Worm (Caenorhabditis elegans) whole organism, early embryonic: ENCODE results near the gene npp-1.

ENCODE experiments used
- B0310.2 ChIP-seq: sonication (generic microtip); optimal IDR thresholded peaks from 2 replicates; lab custom pipeline; 2016; ENCODE audit warnings: mild to moderate bottlenecking, missing genetic modification characterization, missing compliant biosample characterization
- F13C5.2 ChIP-seq: sonication (generic microtip); optimal IDR thresholded peaks from 2 replicates; lab custom pipeline; 2017; ENCODE audit warnings: mild to moderate bottlenecking, missing genetic modification characterization, inconsistent platforms, missing compliant biosample characterization
- aly-1 ChIP-seq: sonication (generic microtip); optimal IDR thresholded peaks from 2 replicates; lab custom pipeline; 2016; ENCODE audit warnings: missing genetic modification characterization, missing compliant biosample characterization
- ama-1 ChIP-seq: fragments of 150-350 bp; optimal IDR thresholded peaks from 2 replicates; lab custom pipeline; 2014
- ceh-13 ChIP-seq: fragments of 200-800 bp; sonication (Bioruptor generic); optimal IDR thresholded peaks from 2 replicates; lab custom pipeline; 2018; ENCODE audit warnings: mild to moderate bottlenecking, missing genetic modification characterization, missing compliant biosample characterization
- ceh-36 ChIP-seq: sonication (generic microtip); optimal IDR thresholded peaks from 2 replicates; lab custom pipeline; 2016; ENCODE audit warnings: missing genetic modification characterization, inconsistent platforms, missing compliant biosample characterization
- ets-7 ChIP-seq: sonication (generic microtip); optimal IDR thresholded peaks from 2 replicates; lab custom pipeline; 2016; ENCODE audit warnings: missing genotype, missing genetic modification characterization, missing compliant biosample characterization
- flt-1 ChIP-seq: fragments of 200-800 bp; sonication (Bioruptor generic); IDR thresholded peaks from 2 replicates; pipeline ENCODE4 v1.3.6; 2022; ENCODE audit warnings: missing genetic modification characterization, missing compliant biosample characterization
- hmbx-1 ChIP-seq: sonication (generic microtip); optimal IDR thresholded peaks from 2 replicates; lab custom pipeline; 2016; ENCODE audit warnings: mild to moderate bottlenecking, missing genetic modification characterization, missing compliant biosample characterization
- hmg-4 ChIP-seq: fragments of 200-800 bp; sonication (Bioruptor generic); optimal IDR thresholded peaks from 2 replicates; lab custom pipeline; 2018; ENCODE audit warnings: mild to moderate bottlenecking, missing genetic modification characterization, missing compliant biosample characterization
- hnd-1 ChIP-seq: sonication (generic microtip); optimal IDR thresholded peaks from 2 replicates; lab custom pipeline; 2016; ENCODE audit warnings: missing genetic modification characterization, missing compliant biosample characterization
- pes-1 ChIP-seq: fragments of 200-800 bp; sonication (Bioruptor generic); IDR thresholded peaks from 2 replicates; pipeline ENCODE4 v1.3.6; 2022; ENCODE audit warnings: missing genetic modification reagents, missing genetic modification characterization, missing compliant biosample characterization
- scrt-1 ChIP-seq: fragments of 200-800 bp; sonication (Bioruptor generic); IDR thresholded peaks from 2 replicates; pipeline ENCODE4 v1.3.6; 2022; ENCODE audit warnings: missing genetic modification characterization, missing compliant biosample characterization
- sea-1 ChIP-seq: fragments of 200-800 bp; sonication (Bioruptor generic); conservative IDR thresholded peaks from 2 replicates; pipeline ENCODE4 v1.3.6; 2022; ENCODE audit warnings: missing genetic modification characterization, missing compliant biosample characterization
- tbx-11 ChIP-seq: fragments of 200-800 bp; sonication (Bioruptor generic); IDR thresholded peaks from 2 replicates; pipeline ENCODE4 v1.3.6; 2022; ENCODE audit warnings: missing genetic modification characterization, missing compliant biosample characterization
- tbx-37 ChIP-seq: fragments of 200-800 bp; sonication (Bioruptor generic); conservative IDR thresholded peaks from 2 replicates; pipeline ENCODE4 v1.3.6; 2022; ENCODE audit warnings: missing genetic modification reagents, missing genetic modification characterization, missing compliant biosample characterization
- tra-4 ChIP-seq: sonication (generic microtip); optimal IDR thresholded peaks from 2 replicates; lab custom pipeline; 2017; ENCODE audit warnings: missing genetic modification characterization, missing compliant biosample characterization

npp-1 gene

DNA sequence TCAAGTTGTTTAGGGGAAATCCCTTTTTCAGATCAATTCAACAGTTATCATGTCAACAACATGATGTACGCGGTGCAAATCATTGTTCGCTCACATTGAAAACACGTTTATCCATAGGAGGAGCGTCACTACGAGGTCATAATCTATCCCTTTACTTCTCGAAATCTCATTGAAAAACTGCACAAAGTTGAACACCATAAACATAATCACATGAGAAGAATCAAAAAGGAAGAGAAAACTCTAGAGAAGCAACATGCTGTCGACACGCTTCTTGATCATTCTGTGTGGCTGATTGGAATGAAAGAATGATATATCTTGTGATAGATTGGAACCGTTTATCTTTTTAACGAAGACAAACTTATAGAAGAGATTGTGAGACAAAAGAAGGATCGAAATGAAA, 9.6 kb downstream of the npp-1 start:
- TF ChIP-seq tbx-37 (GFP tag; lab: Robert Waterston, UW) (no peak), scrt-1 (GFP tag; lab: Robert Waterston, UW) (no peak), aly-1 (tag; lab: Kevin White, UChicago) (no peak), hmg-4 (GFP tag; lab: Kevin White, UChicago) (no peak), sea-1 (GFP tag; lab: Robert Waterston, UW) (no peak), ceh-36 (no peak), tra-4 (tag; lab: Kevin White, UChicago) (no peak), F13C5.2 (no peak), B0310.2 (tag; lab: Kevin White, UChicago) (no peak), hnd-1 (no peak)

ce11 chrIV:9869344-9869743, 11.1 kb downstream of the npp-1 start:
- no peak for TF ChIP-seq tra-4 (tag; lab: Kevin White, UChicago)
- TF ChIP-seq F13C5.2 = no peak
- TF ChIP-seq scrt-1 (GFP tag; lab: Robert Waterston, UW) = no peak
- TF ChIP-seq flt-1 = no peak
- TF ChIP-seq hmg-4 (GFP tag; lab: Kevin White, UChicago) = no peak
- TF ChIP-seq ama-1 (lab: Kevin White, UChicago) = no peak
- no peak for TF ChIP-seq sea-1 (GFP tag; lab: Robert Waterston, UW)
- no peak for TF ChIP-seq tbx-11 (GFP tag; lab: Robert Waterston, UW)
- no peak for TF ChIP-seq B0310.2 (tag; lab: Kevin White, UChicago)
- no peak for TF ChIP-seq ceh-36
- TF ChIP-seq pes-1 = no peak
- no peak for TF ChIP-seq tbx-37 (GFP tag; lab: Robert Waterston, UW)
- no peak for TF ChIP-seq ets-7
- TF ChIP-seq hmbx-1 (tag; lab: Kevin White, UChicago) = no peak
- no peak for TF ChIP-seq ceh-13 (GFP tag; lab: Kevin White, UChicago)
- TF ChIP-seq aly-1 (tag; lab: Kevin White, UChicago) = no peak
- no peak for TF ChIP-seq hnd-1

- no peak for TF ChIP-seq hnd-1
These were observed 13.9 kb downstream of the npp-1 start for ce11 chrIV:9872210-9872609.

DNA sequence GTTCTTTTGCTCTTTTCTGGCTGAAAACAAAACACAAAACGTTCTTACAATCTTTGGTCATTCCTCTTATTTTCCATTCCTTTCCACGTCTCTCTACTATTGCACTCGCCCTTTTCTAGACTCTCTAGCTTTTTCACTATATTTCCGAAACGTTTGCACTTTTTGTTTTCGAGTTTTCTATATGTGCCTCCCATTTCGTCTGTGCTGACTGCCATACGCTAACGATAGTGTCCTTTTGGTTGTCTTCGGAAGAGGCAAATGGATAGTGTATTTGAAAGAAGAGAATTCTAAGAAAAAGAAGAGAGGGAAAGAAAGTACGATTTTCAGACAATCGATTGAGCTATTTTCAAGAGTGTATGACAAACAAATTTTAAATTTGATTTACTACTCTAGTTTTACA, 14.5 kb downstream of the npp-1 start:
- TF ChIP-seq hmg-4 (GFP tag; lab: Kevin White, UChicago) (no peak), sea-1 (GFP tag; lab: Robert Waterston, UW) (no peak), ama-1 (lab: Kevin White, UChicago) (no peak), aly-1 (tag; lab: Kevin White, UChicago) (no peak), hnd-1 (no peak), F13C5.2 (no peak), scrt-1 (GFP tag; lab: Robert Waterston, UW) (no peak), tbx-11 (GFP tag; lab: Robert Waterston, UW) (no peak), tra-4 (tag; lab: Kevin White, UChicago) (no peak), ceh-13 (GFP tag; lab: Kevin White, UChicago) (no peak), ceh-36 (no peak), flt-1 (no peak), B0310.2 (tag; lab: Kevin White, UChicago) (no peak), tbx-37 (GFP tag; lab: Robert Waterston, UW) (no peak), hmbx-1 (tag; lab: Kevin White, UChicago) (no peak), pes-1 (no peak), ets-7 (no peak)

DNA sequence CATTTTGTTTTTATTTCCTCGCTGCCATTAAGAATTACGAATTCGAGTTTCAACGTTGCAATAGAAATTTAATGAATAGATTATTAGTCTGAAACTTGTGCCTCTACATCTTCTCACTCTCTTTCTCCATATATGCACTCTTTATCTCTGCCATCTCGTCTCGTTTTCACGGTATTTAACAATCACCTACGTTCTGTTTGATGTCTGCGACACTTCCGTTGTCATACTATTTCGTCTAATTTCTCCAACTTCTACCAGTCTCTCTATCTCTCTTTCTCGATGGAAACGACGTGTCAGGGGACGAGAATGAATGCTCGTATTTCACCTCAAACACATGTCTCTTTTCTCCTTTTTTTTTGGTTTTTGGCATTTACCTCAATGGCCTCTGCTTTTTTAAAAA, 15.5 kb downstream of the npp-1 start:
- TF ChIP-seq pes-1 (no peak), hmg-4 (GFP tag; lab: Kevin White, UChicago) (no peak), ceh-36 (no peak), B0310.2 (tag; lab: Kevin White, UChicago) (no peak)

DNA sequence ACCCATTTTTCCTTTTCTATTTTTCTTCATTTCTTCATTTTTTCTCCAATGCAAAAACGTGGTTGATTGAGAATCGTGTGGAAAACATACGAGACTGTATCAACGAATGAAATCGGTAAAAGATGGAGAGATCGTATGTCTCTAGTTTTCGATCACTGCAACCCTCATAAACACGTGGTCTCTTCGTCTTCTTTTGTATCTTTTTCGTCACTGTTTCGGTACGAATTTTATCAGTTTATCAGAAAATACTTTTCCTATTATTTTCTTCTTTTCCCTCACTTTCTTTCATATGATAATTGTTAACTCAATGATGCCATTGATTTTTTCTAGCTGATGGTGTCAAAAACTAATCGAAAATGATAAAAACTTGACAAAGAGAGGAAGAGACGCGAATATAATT, 17.4 kb downstream of the npp-1 start:
- TF ChIP-seq hmg-4 (GFP tag; lab: Kevin White, UChicago) (no peak), ama-1 (lab: Kevin White, UChicago) (no peak), pes-1 (no peak), hmbx-1 (tag; lab: Kevin White, UChicago) (no peak), tbx-11 (GFP tag; lab: Robert Waterston, UW) (no peak), ceh-13 (GFP tag; lab: Kevin White, UChicago) (no peak), flt-1 (no peak), ets-7 (no peak), scrt-1 (GFP tag; lab: Robert Waterston, UW) (no peak), sea-1 (GFP tag; lab: Robert Waterston, UW) (no peak), ceh-36 (no peak)

- TF ChIP-seq aly-1 (tag; lab: Kevin White, UChicago) (no peak), scrt-1 (GFP tag; lab: Robert Waterston, UW) (no peak), ama-1 (lab: Kevin White, UChicago) (no peak), B0310.2 (tag; lab: Kevin White, UChicago) (no peak), hmg-4 (GFP tag; lab: Kevin White, UChicago) (no peak), tbx-11 (GFP tag; lab: Robert Waterston, UW) (no peak), tra-4 (tag; lab: Kevin White, UChicago) (no peak), ceh-13 (GFP tag; lab: Kevin White, UChicago) (no peak), hnd-1 (no peak), tbx-37 (GFP tag; lab: Robert Waterston, UW) (no peak), flt-1 (no peak)
These were observed 20.6 kb downstream of the npp-1 start, which contains the start of gene nhr-4 for ce11 chrIV:9878893-9879379. TSS of gene nhr-4 (plus strand) at chrIV:9879329.

ce11 chrIV:9884257-9884656, 26.0 kb downstream of the npp-1 start, which contains the start of the genes prp-18 and mccc-1:
TSS of gene prp-18 (minus strand) at chrIV:9884383.
TSS of gene mccc-1 (plus strand) at chrIV:9884570.
- TF ChIP-seq ceh-13 (GFP tag; lab: Kevin White, UChicago) = no peak
- TF ChIP-seq hmbx-1 (tag; lab: Kevin White, UChicago) = no peak
- TF ChIP-seq ceh-36 = no peak
- no peak for TF ChIP-seq ets-7
- TF ChIP-seq tbx-37 (GFP tag; lab: Robert Waterston, UW) = no peak
- TF ChIP-seq aly-1 (tag; lab: Kevin White, UChicago) = no peak
- no peak for TF ChIP-seq tbx-11 (GFP tag; lab: Robert Waterston, UW)
- TF ChIP-seq F13C5.2 = no peak
- TF ChIP-seq B0310.2 (tag; lab: Kevin White, UChicago) = no peak
- TF ChIP-seq hnd-1 = no peak
- TF ChIP-seq scrt-1 (GFP tag; lab: Robert Waterston, UW) = no peak
- no peak for TF ChIP-seq sea-1 (GFP tag; lab: Robert Waterston, UW)
- TF ChIP-seq ama-1 (lab: Kevin White, UChicago) = no peak
- TF ChIP-seq pes-1 = no peak
- no peak for TF ChIP-seq tra-4 (tag; lab: Kevin White, UChicago)
- TF ChIP-seq hmg-4 (GFP tag; lab: Kevin White, UChicago) = no peak
- TF ChIP-seq flt-1 = no peak
